Fruit fly (Drosophila melanogaster) whole organism, prepupa: ENCODE results near the gene CG43163.

Experiments
- CG10631 ChIP-seq: fragments of 200-800 bp; sonication (Bioruptor generic); optimal IDR thresholded peaks from 2 replicates; lab custom pipeline; 2016; ENCODE audit warnings: missing biosample characterization, missing genetic modification characterization
- CG11294 ChIP-seq: fragments of 200-800 bp; sonication (Bioruptor generic); IDR thresholded peaks from 2 replicates; pipeline ENCODE4 v1.3.6; 2022; ENCODE audit warnings: missing biosample characterization, missing genetic modification characterization
- CG11762 ChIP-seq: fragments of 200-800 bp; sonication (Bioruptor generic); optimal IDR thresholded peaks from 3 replicates; lab custom pipeline; 2016; ENCODE audit warnings: missing biosample characterization, missing genetic modification characterization; ENCODE audit not compliant: insufficient read depth
- CG15336 ChIP-seq: fragments of 200-800 bp; sonication (Bioruptor generic); IDR thresholded peaks from 2 replicates; pipeline ENCODE4 v1.3.6; 2022; ENCODE audit warnings: missing biosample characterization, missing genetic modification characterization
- CG1621 ChIP-seq: fragments of 200-800 bp; sonication (Bioruptor generic); optimal IDR thresholded peaks from 3 replicates; lab custom pipeline; 2018; ENCODE audit warnings: missing biosample characterization, mild to moderate bottlenecking, missing genetic modification characterization
- CG16779 ChIP-seq: fragments of 200-800 bp; sonication (Bioruptor generic); optimal IDR thresholded peaks from 3 replicates; lab custom pipeline; 2017; ENCODE audit warnings: missing biosample characterization, mild to moderate bottlenecking, missing genetic modification characterization
- CG3032 ChIP-seq: fragments of 200-800 bp; optimal IDR thresholded peaks from 2 replicates; lab custom pipeline; 2019; ENCODE audit warnings: missing biosample characterization, mild to moderate bottlenecking, missing genetic modification characterization, moderate library complexity
- CG32006 ChIP-seq: fragments of 200-800 bp; sonication (Bioruptor generic); optimal IDR thresholded peaks from 3 replicates; lab custom pipeline; 2017; ENCODE audit warnings: missing biosample characterization, mild to moderate bottlenecking, missing genetic modification characterization
- CG34406 ChIP-seq: fragments of 200-800 bp; sonication (Bioruptor generic); optimal IDR thresholded peaks from 3 replicates; lab custom pipeline; 2016; ENCODE audit warnings: missing biosample characterization, missing genetic modification characterization
- CG3919 ChIP-seq: fragments of 200-800 bp; sonication (Bioruptor generic); optimal IDR thresholded peaks from 3 replicates; lab custom pipeline; 2016; ENCODE audit warnings: missing biosample characterization, missing genetic modification characterization
- CG4318 ChIP-seq: fragments of 200-800 bp; sonication (Bioruptor generic); optimal IDR thresholded peaks from 3 replicates; lab custom pipeline; 2017; ENCODE audit warnings: missing biosample characterization, mild to moderate bottlenecking, missing genetic modification characterization
- CG6163 ChIP-seq: fragments of 200-800 bp; sonication (Bioruptor generic); IDR thresholded peaks from 3 replicates; pipeline ENCODE4 v1.3.6; 2022; ENCODE audit warnings: missing biosample characterization, missing genetic modification characterization
- CG6276 ChIP-seq: fragments of 200-800 bp; sonication (Bioruptor generic); optimal IDR thresholded peaks from 2 replicates; lab custom pipeline; 2017; ENCODE audit warnings: missing biosample characterization, mild to moderate bottlenecking, missing genetic modification characterization
- CG6808 ChIP-seq: fragments of 200-800 bp; sonication (Bioruptor generic); optimal IDR thresholded peaks from 3 replicates; lab custom pipeline; 2017; ENCODE audit warnings: missing biosample characterization, missing genetic modification characterization, mild to moderate bottlenecking, moderate library complexity, missing genetic modification reagents
- CG6854 ChIP-seq: fragments of 200-800 bp; sonication (Bioruptor generic); optimal IDR thresholded peaks from 2 replicates; lab custom pipeline; 2017; ENCODE audit warnings: missing biosample characterization, mild to moderate bottlenecking, missing genetic modification characterization
- CG7368 ChIP-seq: fragments of 200-800 bp; sonication (Bioruptor generic); optimal IDR thresholded peaks from 3 replicates; lab custom pipeline; 2016; ENCODE audit warnings: missing biosample characterization, missing genetic modification characterization
- CG8319 ChIP-seq: fragments of 200-800 bp; sonication (Bioruptor generic); optimal IDR thresholded peaks from 3 replicates; lab custom pipeline; 2016; ENCODE audit warnings: missing biosample characterization, missing genetic modification characterization
- CG9139 ChIP-seq: fragments of 200-800 bp; sonication (Bioruptor generic); optimal IDR thresholded peaks from 3 replicates; lab custom pipeline; 2017; ENCODE audit warnings: missing biosample characterization, mild to moderate bottlenecking, missing genetic modification characterization
- Eip75B ChIP-seq: fragments of 200-800 bp; sonication (Bioruptor generic); optimal IDR thresholded peaks from 3 replicates; lab custom pipeline; 2016; ENCODE audit warnings: missing biosample characterization, missing genetic modification characterization
- Eip78C ChIP-seq: fragments of 200-800 bp; sonication (Bioruptor generic); peaks from one replicate; lab custom pipeline; 2016; ENCODE audit warnings: missing biosample characterization, missing genetic modification characterization
- Eip93F ChIP-seq: fragments of 200-800 bp; sonication (Bioruptor generic); optimal IDR thresholded peaks from 2 replicates; lab custom pipeline; 2016; ENCODE audit warnings: missing biosample characterization, mild to moderate bottlenecking, missing genetic modification characterization
- Ets96B ChIP-seq: fragments of 200-800 bp; optimal IDR thresholded peaks from 2 replicates; lab custom pipeline; 2019; ENCODE audit warnings: missing biosample characterization, mild to moderate bottlenecking, missing genetic modification characterization, moderate library complexity
- Hr38 ChIP-seq: sonication (Bioruptor generic); optimal IDR thresholded peaks from 2 replicates; lab custom pipeline; 2016; ENCODE audit warnings: missing biosample characterization, missing genetic modification characterization
- Hr4 ChIP-seq: fragments of 200-800 bp; sonication (Bioruptor generic); optimal IDR thresholded peaks from 3 replicates; lab custom pipeline; 2016; ENCODE audit warnings: missing biosample characterization, missing genetic modification characterization
- Lpt ChIP-seq: fragments of 200-800 bp; sonication (Bioruptor generic); optimal IDR thresholded peaks from 3 replicates; lab custom pipeline; 2016; ENCODE audit warnings: missing biosample characterization, missing genetic modification characterization
- Met ChIP-seq: fragments of 200-800 bp; sonication (Bioruptor generic); optimal IDR thresholded peaks from 3 replicates; lab custom pipeline; 2016; ENCODE audit warnings: missing biosample characterization, missing genetic modification characterization
- Smox ChIP-seq: fragments of 200-800 bp; sonication (Bioruptor generic); optimal IDR thresholded peaks from 3 replicates; lab custom pipeline; 2016; ENCODE audit warnings: missing biosample characterization, missing genetic modification characterization
- Sox15 ChIP-seq: fragments of 200-800 bp; sonication (Bioruptor generic); optimal IDR thresholded peaks from 3 replicates; lab custom pipeline; 2016; ENCODE audit warnings: missing biosample characterization, missing genetic modification characterization
- acj6 ChIP-seq: fragments of 200-800 bp; sonication (Bioruptor generic); optimal IDR thresholded peaks from 3 replicates; lab custom pipeline; 2016; ENCODE audit warnings: missing biosample characterization, missing genetic modification characterization
- cyc ChIP-seq: fragments of 200-800 bp; sonication (Bioruptor generic); optimal IDR thresholded peaks from 3 replicates; lab custom pipeline; 2016; ENCODE audit warnings: missing biosample characterization, missing genetic modification characterization
- eg ChIP-seq: fragments of 200-800 bp; sonication (Bioruptor generic); IDR thresholded peaks from 3 replicates; pipeline ENCODE4 v1.3.6; 2022; ENCODE audit warnings: missing biosample characterization, missing genetic modification characterization
- esn ChIP-seq: fragments of 200-800 bp; sonication (Bioruptor generic); optimal IDR thresholded peaks from 2 replicates; lab custom pipeline; 2016; ENCODE audit warnings: missing biosample characterization, mild to moderate bottlenecking, missing genetic modification characterization, moderate library complexity
- fd59A ChIP-seq: fragments of 200-800 bp; sonication (Bioruptor generic); optimal IDR thresholded peaks from 2 replicates; lab custom pipeline; 2017; ENCODE audit warnings: missing biosample characterization, mild to moderate bottlenecking, missing genetic modification characterization, missing genetic modification reagents
- fkh ChIP-seq: fragments of 200-800 bp; sonication (Bioruptor generic); optimal IDR thresholded peaks from 3 replicates; lab custom pipeline; 2017; ENCODE audit warnings: missing biosample characterization, mild to moderate bottlenecking, missing genetic modification characterization, moderate library complexity
- lz ChIP-seq: fragments of 200-800 bp; sonication (Bioruptor generic); optimal IDR thresholded peaks from 3 replicates; lab custom pipeline; 2016; ENCODE audit warnings: missing biosample characterization, missing genetic modification characterization
- pdm3 ChIP-seq: fragments of 200-800 bp; sonication (Bioruptor generic); optimal IDR thresholded peaks from 3 replicates; lab custom pipeline; 2016; ENCODE audit warnings: missing biosample characterization, missing genetic modification characterization
- salr ChIP-seq, 2 experiments: fragments of 200-800 bp; sonication (Bioruptor generic); optimal IDR thresholded peaks; 3 replicates each; lab custom pipeline; 2016 to 2018; ENCODE audit warnings: missing biosample characterization in 2 of 2, missing genetic modification characterization in 2 of 2, mild to moderate bottlenecking in 1 of 2
- spab ChIP-seq: fragments of 200-800 bp; sonication (Bioruptor generic); optimal IDR thresholded peaks from 2 replicates; lab custom pipeline; 2017; ENCODE audit warnings: missing biosample characterization, mild to moderate bottlenecking, missing genetic modification characterization, missing genetic modification reagents
- ss ChIP-seq, 2 experiments: fragments of 200-800 bp; sonication (Bioruptor generic); optimal IDR thresholded peaks; 2 replicates in 1 of 2; 3 replicates in 1 of 2; lab custom pipeline; 2017 to 2018; ENCODE audit warnings: mild to moderate bottlenecking in 2 of 2, missing biosample characterization in 2 of 2, missing genetic modification characterization in 2 of 2, moderate library complexity in 1 of 2
- svp ChIP-seq: fragments of 200-800 bp; sonication (Bioruptor generic); peaks from one replicate; lab custom pipeline; 2016; ENCODE audit warnings: missing biosample characterization, missing genetic modification characterization
- topi ChIP-seq: fragments of 200-800 bp; sonication (Bioruptor generic); optimal IDR thresholded peaks from 3 replicates; lab custom pipeline; 2016; ENCODE audit warnings: missing biosample characterization, missing genetic modification characterization
- vri ChIP-seq: fragments of 200-800 bp; sonication (Bioruptor generic); optimal IDR thresholded peaks from 3 replicates; lab custom pipeline; 2016; ENCODE audit warnings: missing biosample characterization, mild to moderate bottlenecking, missing genetic modification characterization

CG43163 gene

DNA sequence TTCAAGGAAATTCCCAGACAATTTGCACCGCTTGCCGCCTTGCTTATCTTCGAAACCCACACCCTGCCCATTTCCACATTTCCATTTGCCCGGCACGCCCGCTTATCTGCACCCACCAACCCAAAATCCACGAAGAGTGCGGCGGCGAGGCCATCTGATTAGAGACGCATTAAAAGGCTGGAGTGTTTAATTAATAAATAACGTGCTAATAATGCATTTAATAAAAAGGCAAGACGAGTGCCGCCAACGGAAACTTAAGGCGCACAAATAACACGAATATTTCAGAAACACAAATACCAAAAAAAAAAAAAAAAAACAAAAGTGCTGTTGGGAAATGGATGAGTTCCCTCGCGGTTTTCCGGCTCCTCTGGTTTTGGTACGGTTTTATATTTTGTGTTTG is 54.0 kb downstream of the CG43163 start:
- peak; percentile 78 for TF ChIP-seq svp (GFP tag; lab: Kevin White, UChicago)
- TF ChIP-seq CG11294, result no peak
- no peak for TF ChIP-seq Met (GFP tag; lab: Kevin White, UChicago)
- peak; percentile 26 for TF ChIP-seq Eip93F (GFP tag; lab: Kevin White, UChicago)
- no peak for TF ChIP-seq fd59A (GFP tag; lab: Kevin White, UChicago)

dm6 chr3L:8451966-8452620 is 54.9 kb downstream of the CG43163 start:
- no peak for TF ChIP-seq Eip78C (GFP tag; lab: Kevin White, UChicago)

DNA sequence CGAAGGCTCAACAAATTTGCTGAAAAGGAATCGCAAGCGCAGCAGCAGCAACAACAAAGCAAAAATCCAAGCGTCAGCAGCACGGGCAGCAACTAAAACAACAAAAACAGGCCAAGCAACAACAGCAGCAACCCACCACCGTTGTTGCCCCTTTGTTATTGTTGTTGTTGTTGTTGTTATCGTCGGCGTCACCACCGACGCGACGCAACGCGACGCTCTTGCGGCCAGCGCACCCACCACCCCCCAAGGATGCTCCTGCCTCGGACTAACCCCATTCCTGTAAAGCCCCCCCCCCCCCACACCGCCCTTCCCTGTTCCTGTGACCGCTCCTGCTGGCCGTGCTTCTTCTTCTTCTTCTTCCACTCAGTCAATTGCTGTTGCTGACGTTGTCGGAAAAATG is 56.2 kb downstream of the CG43163 start:
- TF ChIP-seq CG32006 (GFP tag; lab: Kevin White, UChicago) (no peak), CG6163 (GFP tag; lab: Robert Waterston, UW) (no peak), cyc (GFP tag; lab: Kevin White, UChicago) (no peak)

DNA sequence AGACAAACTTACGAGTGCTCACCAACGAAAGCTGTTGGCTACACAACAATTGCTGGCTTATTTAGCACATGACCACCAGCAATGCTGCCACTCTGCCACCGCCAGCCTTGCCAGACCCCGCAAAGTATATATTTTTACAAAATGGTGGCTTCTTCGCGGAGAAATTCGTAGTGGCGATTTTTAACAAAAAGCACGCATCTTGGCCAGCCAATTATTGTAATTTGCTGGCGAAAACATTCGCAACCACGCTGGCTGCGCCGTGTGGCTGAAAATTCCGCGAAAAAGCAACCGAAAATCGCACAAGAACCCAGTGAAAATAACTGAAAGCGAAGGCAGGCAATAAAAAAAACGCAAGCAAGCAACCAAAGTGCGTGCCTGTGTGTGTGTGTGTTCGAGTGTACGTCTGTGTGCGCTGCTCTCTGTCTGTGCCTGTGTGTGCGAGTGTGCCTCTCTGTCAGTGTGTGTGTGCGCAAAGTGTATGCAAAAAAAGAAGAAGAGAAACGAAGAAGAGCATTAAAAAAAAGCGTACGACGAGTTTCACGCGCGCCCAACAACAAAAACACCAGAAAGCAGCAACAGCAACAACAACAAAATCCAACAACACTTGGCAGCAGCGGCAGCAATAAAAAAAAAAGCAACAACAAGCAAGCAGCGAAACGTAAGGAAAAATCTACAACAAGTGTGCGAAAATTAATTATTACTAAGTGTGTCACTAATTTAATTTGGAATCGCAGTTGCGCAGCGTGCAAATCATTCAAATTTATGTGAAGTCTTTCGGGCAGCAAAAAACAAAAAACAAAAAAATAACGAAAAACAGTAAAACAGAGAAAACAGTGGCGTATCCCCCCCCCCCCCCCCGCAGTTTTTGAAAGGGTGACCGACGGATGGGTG is 56.9 kb downstream of the CG43163 start, which contains the start of gene Gug:
Gene Gug (plus strand): TSS at position 123 of the 891 bp plus-strand sequence.
- TF ChIP-seq CG3032, result peak; percentile 93
- peak; percentile 98 for TF ChIP-seq spab
- TF ChIP-seq ss (GFP tag; optimal IDR thresholded peaks at IDR 0.05; lab: Kevin White, UChicago), result peak; percentile 99
- TF ChIP-seq CG6276 (GFP tag; lab: Kevin White, UChicago), result peak; percentile 99
- no peak for TF ChIP-seq Sox15 (GFP tag; lab: Kevin White, UChicago)
- TF ChIP-seq pdm3 (GFP tag; lab: Kevin White, UChicago), result peak; percentile 83
- TF ChIP-seq eg (GFP tag; lab: Robert Waterston, UW), result peak; percentile 98
- TF ChIP-seq acj6, result peak; percentile 53
- peak; percentile 85 for TF ChIP-seq svp (GFP tag; lab: Kevin White, UChicago)
- TF ChIP-seq salr (GFP tag; optimal IDR thresholded peaks at IDR 0.05; lab: Kevin White, UChicago), result peak; percentile 94 to 95
- peak; percentile 97 for TF ChIP-seq CG1621 (tag; lab: Kevin White, UChicago)
- TF ChIP-seq cyc (GFP tag; lab: Kevin White, UChicago), result no peak
- peak; percentile 88 for TF ChIP-seq CG3919 (GFP tag; lab: Kevin White, UChicago)
- TF ChIP-seq CG34406 (GFP tag; lab: Kevin White, UChicago), result peak; percentile 85
- TF ChIP-seq fd59A (GFP tag; lab: Kevin White, UChicago), result peak; percentile 86
- peak; percentile 84 for TF ChIP-seq Eip75B
- TF ChIP-seq Lpt (GFP tag; lab: Kevin White, UChicago), result peak; percentile 96
- TF ChIP-seq CG6854, result peak; percentile 96
- TF ChIP-seq vri (GFP tag; lab: Kevin White, UChicago), result peak; percentile 47
- TF ChIP-seq Smox (GFP tag; lab: Kevin White, UChicago), result peak; percentile 30
- TF ChIP-seq fkh (GFP tag; lab: Kevin White, UChicago), result no peak
- peak; percentile 99 for TF ChIP-seq CG9139
- peak; percentile 95 for TF ChIP-seq Eip78C (GFP tag; lab: Kevin White, UChicago)
- peak; percentile 57 for TF ChIP-seq topi
- TF ChIP-seq CG6808 (GFP tag; lab: Kevin White, UChicago), result peak; percentile 98
- TF ChIP-seq esn (GFP tag; lab: Kevin White, UChicago), result peak; percentile 56
- peak; percentile 75 for TF ChIP-seq Hr4 (GFP tag; lab: Kevin White, UChicago)
- peak; percentile 89 for TF ChIP-seq CG7368 (GFP tag; lab: Kevin White, UChicago)
- peak; percentile 62 for TF ChIP-seq CG8319 (GFP tag; lab: Kevin White, UChicago)
- TF ChIP-seq CG16779 (tag; lab: Kevin White, UChicago), result peak; percentile 99
- TF ChIP-seq Ets96B (tag; lab: Kevin White, UChicago), result peak; percentile 96
- TF ChIP-seq CG10631 (GFP tag; lab: Kevin White, UChicago), result peak; percentile 67
- TF ChIP-seq Hr38 (GFP tag; lab: Kevin White, UChicago), result no peak
- peak; percentile 47 for TF ChIP-seq CG4318
- peak; percentile 71; the same call in 1 of the 2 replicates for TF ChIP-seq CG11294
- TF ChIP-seq lz (GFP tag; lab: Kevin White, UChicago), result peak; percentile 52
- peak; percentile 94 for TF ChIP-seq CG15336 (GFP tag; lab: Robert Waterston, UW)
- TF ChIP-seq CG11762, result peak; percentile 68
